Worm (Caenorhabditis elegans) whole organism, L3 larva: ENCODE data around the gene C30F2.5.

Experiments used
- R02D3.7 ChIP-seq: fragments of 150-350 bp; optimal IDR thresholded peaks from 2 replicates; lab custom pipeline; 2014; ENCODE audit warnings: missing biosample characterization, missing genetic modification characterization
- aly-2 ChIP-seq: fragments of 150-350 bp; optimal IDR thresholded peaks from 2 replicates; lab custom pipeline; 2014; ENCODE audit warnings: missing biosample characterization, missing genetic modification characterization
- ama-1 ChIP-seq: fragments of 150-350 bp; optimal IDR thresholded peaks from 2 replicates; lab custom pipeline; 2018
- ceh-16 ChIP-seq: sonication (generic microtip); optimal IDR thresholded peaks from 2 replicates; lab custom pipeline; 2017; ENCODE audit warnings: missing biosample characterization, missing genetic modification characterization
- ceh-28 ChIP-seq: fragments of 150-350 bp; optimal IDR thresholded peaks from 2 replicates; lab custom pipeline; 2014; ENCODE audit warnings: missing biosample characterization, missing genetic modification reagents, missing genetic modification characterization
- ceh-82 ChIP-seq: fragments of 150-350 bp; optimal IDR thresholded peaks from 2 replicates; lab custom pipeline; 2014; ENCODE audit warnings: missing biosample characterization, missing genetic modification characterization
- daf-12 ChIP-seq: fragments of 150-350 bp; optimal IDR thresholded peaks from 2 replicates; lab custom pipeline; 2014; ENCODE audit warnings: missing biosample characterization, missing genetic modification reagents, missing genetic modification characterization
- egl-27 ChIP-seq: sonication (generic microtip); optimal IDR thresholded peaks from 4 replicates; lab custom pipeline; 2017; ENCODE audit warnings: missing biosample characterization, missing genetic modification reagents, missing genetic modification characterization
- egl-5 ChIP-seq: fragments of 150-350 bp; optimal IDR thresholded peaks from 2 replicates; lab custom pipeline; 2017; ENCODE audit warnings: missing biosample characterization, missing genetic modification reagents, missing genetic modification characterization, inconsistent platforms
- elt-1 ChIP-seq: fragments of 150-350 bp; optimal IDR thresholded peaks from 2 replicates; lab custom pipeline; 2014; ENCODE audit warnings: missing biosample characterization, missing genetic modification characterization
- elt-2 ChIP-seq: sonication (generic microtip); optimal IDR thresholded peaks from 2 replicates; lab custom pipeline; 2016; ENCODE audit warnings: missing genetic modification reagents, mild to moderate bottlenecking, missing genetic modification characterization, missing compliant biosample characterization
- elt-3 ChIP-seq, 3 experiments: fragments of 150-350 bp in 1 of 3; sonication (generic microtip) in 2 of 3; optimal IDR thresholded peaks; 2 replicates in 2 of 3; 4 replicates in 1 of 3; lab custom pipeline; 2014 to 2017; ENCODE audit warnings: missing biosample characterization in 3 of 3, missing genetic modification characterization in 3 of 3
- fkh-10 ChIP-seq: sonication (generic microtip); optimal IDR thresholded peaks from 2 replicates; lab custom pipeline; 2017; ENCODE audit warnings: missing biosample characterization, missing genetic modification reagents, missing genetic modification characterization
- fkh-2 ChIP-seq: fragments of 150-350 bp; optimal IDR thresholded peaks from 2 replicates; lab custom pipeline; 2014; ENCODE audit warnings: missing biosample characterization, missing genetic modification reagents, missing genetic modification characterization
- fos-1 ChIP-seq: fragments of 150-350 bp; optimal IDR thresholded peaks from 2 replicates; lab custom pipeline; 2014; ENCODE audit warnings: missing biosample characterization, missing genetic modification characterization
- jun-1 ChIP-seq: fragments of 150-350 bp; optimal IDR thresholded peaks from 2 replicates; lab custom pipeline; 2014; ENCODE audit warnings: missing biosample characterization, missing genetic modification reagents, missing genetic modification characterization
- lin-15B ChIP-seq: fragments of 150-350 bp; optimal IDR thresholded peaks from 2 replicates; lab custom pipeline; 2014; ENCODE audit warnings: missing biosample characterization, missing genetic modification characterization
- lin-39 ChIP-seq: fragments of 150-350 bp; optimal IDR thresholded peaks from 2 replicates; lab custom pipeline; 2018; ENCODE audit warnings: missing biosample characterization, missing genetic modification reagents, missing genetic modification characterization
- lsy-12 ChIP-seq: sonication (generic microtip); optimal IDR thresholded peaks from 2 replicates; lab custom pipeline; 2016; ENCODE audit warnings: mild to moderate bottlenecking, missing genetic modification characterization, missing compliant biosample characterization
- mml-1 ChIP-seq: fragments of 150-350 bp; sonication (generic microtip); optimal IDR thresholded peaks from 3 replicates; lab custom pipeline; 2014; ENCODE audit warnings: missing biosample characterization, missing genetic modification characterization
- nfya-1 ChIP-seq: sonication (generic microtip); optimal IDR thresholded peaks from 2 replicates; lab custom pipeline; 2017; ENCODE audit warnings: missing genetic modification characterization, mild to moderate bottlenecking, missing compliant biosample characterization, antibody characterized with exemption, moderate library complexity; ENCODE audit not compliant: insufficient read depth
- nhr-12 ChIP-seq: fragments of 150-350 bp; optimal IDR thresholded peaks from 2 replicates; lab custom pipeline; 2014; ENCODE audit warnings: missing biosample characterization, missing genetic modification characterization
- nhr-23 ChIP-seq: fragments of 150-350 bp; optimal IDR thresholded peaks from 2 replicates; lab custom pipeline; 2014; ENCODE audit warnings: missing biosample characterization, missing genetic modification reagents, missing genetic modification characterization
- nhr-237 ChIP-seq: fragments of 150-350 bp; optimal IDR thresholded peaks from 2 replicates; lab custom pipeline; 2014; ENCODE audit warnings: missing biosample characterization, missing genetic modification characterization
- nhr-25 ChIP-seq: sonication (generic microtip); optimal IDR thresholded peaks from 2 replicates; lab custom pipeline; 2017; ENCODE audit warnings: missing biosample characterization, missing genetic modification characterization
- nhr-28 ChIP-seq: fragments of 150-350 bp; optimal IDR thresholded peaks from 2 replicates; lab custom pipeline; 2014; ENCODE audit warnings: missing biosample characterization, missing genetic modification characterization
- nhr-43 ChIP-seq: sonication (generic microtip); optimal IDR thresholded peaks from 2 replicates; lab custom pipeline; 2016; ENCODE audit warnings: mild to moderate bottlenecking, missing genetic modification characterization, missing compliant biosample characterization; ENCODE audit not compliant: poor library complexity, severe bottlenecking
- nhr-67 ChIP-seq: fragments of 150-350 bp; optimal IDR thresholded peaks from 2 replicates; lab custom pipeline; 2014; ENCODE audit warnings: missing biosample characterization, missing genetic modification characterization
- nhr-76 ChIP-seq: fragments of 150-350 bp; sonication (generic microtip); optimal IDR thresholded peaks from 5 replicates; lab custom pipeline; 2014; ENCODE audit warnings: missing biosample characterization, missing genetic modification characterization
- nhr-77 ChIP-seq: fragments of 150-350 bp; optimal IDR thresholded peaks from 2 replicates; lab custom pipeline; 2014; ENCODE audit warnings: missing biosample characterization, missing genetic modification characterization
- pha-4 ChIP-seq: fragments of 150-350 bp; optimal IDR thresholded peaks from 2 replicates; lab custom pipeline; 2014; ENCODE audit warnings: missing biosample characterization, missing genetic modification reagents, missing genetic modification characterization
- pqm-1 ChIP-seq: fragments of 150-350 bp; optimal IDR thresholded peaks from 2 replicates; lab custom pipeline; 2017; ENCODE audit warnings: missing biosample characterization, missing genetic modification characterization, inconsistent platforms
- sea-2 ChIP-seq: fragments of 150-350 bp; sonication (generic microtip); optimal IDR thresholded peaks from 4 replicates; lab custom pipeline; 2014; ENCODE audit warnings: missing biosample characterization, missing genetic modification reagents, missing genetic modification characterization
- skn-1 ChIP-seq: fragments of 150-350 bp; optimal IDR thresholded peaks from 2 replicates; lab custom pipeline; 2014; ENCODE audit warnings: missing biosample characterization, missing genetic modification characterization
- snpc-4 ChIP-seq: fragments of 150-350 bp; optimal IDR thresholded peaks from 2 replicates; lab custom pipeline; 2014; ENCODE audit warnings: missing biosample characterization, missing genetic modification characterization
- tbx-2 ChIP-seq: sonication (generic microtip); optimal IDR thresholded peaks from 2 replicates; lab custom pipeline; 2016; ENCODE audit warnings: mild to moderate bottlenecking, missing genetic modification characterization, missing compliant biosample characterization
- unc-39 ChIP-seq: sonication (generic microtip); optimal IDR thresholded peaks from 4 replicates; lab custom pipeline; 2017; ENCODE audit warnings: missing biosample characterization, missing genetic modification characterization
- unc-62 ChIP-seq: fragments of 150-350 bp; sonication (generic microtip); optimal IDR thresholded peaks from 4 replicates; lab custom pipeline; 2014; ENCODE audit warnings: missing biosample characterization, missing genetic modification reagents, missing genetic modification characterization
- zag-1 ChIP-seq: fragments of 150-350 bp; optimal IDR thresholded peaks from 2 replicates; lab custom pipeline; 2014; ENCODE audit warnings: missing biosample characterization, missing genetic modification characterization
- ztf-11 ChIP-seq: fragments of 150-350 bp; optimal IDR thresholded peaks from 2 replicates; lab custom pipeline; 2014; ENCODE audit warnings: missing biosample characterization, missing genetic modification characterization
- ztf-4 ChIP-seq: fragments of 150-350 bp; optimal IDR thresholded peaks from 2 replicates; lab custom pipeline; 2014; ENCODE audit warnings: missing biosample characterization, missing genetic modification characterization

C30F2.5 gene

ce11 chrX:16094370-16094769, at the start of gene C30F2.5:
C30F2.5 (plus strand) TSS chrX:16094670.
- TF ChIP-seq pqm-1 (tag; lab: Kevin White, UChicago) (no peak), nhr-12 (tag; lab: Kevin White, UChicago) (no peak), skn-1 (tag; lab: Kevin White, UChicago) (no peak), lin-39 (tag; lab: Kevin White, UChicago) (no peak), nhr-77 (no peak), daf-12 (tag; lab: Kevin White, UChicago) (no peak), ztf-11 (tag; lab: Kevin White, UChicago) (no peak), R02D3.7 (no peak), fkh-2 (no peak), elt-1 (tag; lab: Kevin White, UChicago) (no peak), zag-1 (tag; lab: Kevin White, UChicago) (no peak), nhr-28 (tag; lab: Kevin White, UChicago) (no peak), tbx-2 (tag; lab: Kevin White, UChicago) (no peak), nhr-23 (no peak), nfya-1 (no peak), elt-3 (tag; optimal IDR thresholded peaks at IDR 0.05; lab: Kevin White, UChicago) (no peak), egl-5 (tag; lab: Kevin White, UChicago) (no peak)

- no peak for TF ChIP-seq unc-39 (tag; lab: Kevin White, UChicago)
- peak; percentile 24 for TF ChIP-seq lin-39 (tag; lab: Kevin White, UChicago)
Measured at ce11 chrX:16046379-16046778, 48.1 kb upstream of the C30F2.5 start.

ce11 chrX:16049573-16049972, 44.9 kb upstream of the C30F2.5 start, which contains the start of gene cpd-2:
cpd-2 (plus strand) TSS chrX:16049873.
- TF ChIP-seq lin-39 (tag; lab: Kevin White, UChicago) (peak; percentile 37), nhr-76 (tag; lab: Kevin White, UChicago) (no peak)

ce11 chrX:16055245-16055644, 39.2 kb upstream of the C30F2.5 start, which contains the start of gene T27A8.7:
T27A8.7 (plus strand) TSS chrX:16055545.
- no peak for TF ChIP-seq zag-1 (tag; lab: Kevin White, UChicago)
- TF ChIP-seq nhr-28 (tag; lab: Kevin White, UChicago): no peak
- TF ChIP-seq elt-1 (tag; lab: Kevin White, UChicago): no peak
- TF ChIP-seq aly-2 (tag; lab: Kevin White, UChicago): no peak
- no peak for TF ChIP-seq ztf-4 (tag; lab: Kevin White, UChicago)
- no peak for TF ChIP-seq R02D3.7
- TF ChIP-seq fos-1 (tag; lab: Kevin White, UChicago): no peak
- no peak for TF ChIP-seq lsy-12 (tag; lab: Kevin White, UChicago)
- no peak for TF ChIP-seq fkh-10 (GFP tag; lab: Kevin White, UChicago)
- no peak for TF ChIP-seq unc-62 (GFP tag; lab: Kevin White, UChicago)
- TF ChIP-seq nhr-76 (tag; lab: Kevin White, UChicago): no peak
- no peak for TF ChIP-seq pha-4 (tag; lab: Kevin White, UChicago)
- TF ChIP-seq nhr-237 (tag; lab: Kevin White, UChicago): no peak
- no peak for TF ChIP-seq nhr-43 (tag; lab: Kevin White, UChicago)
- TF ChIP-seq elt-3 (tag; optimal IDR thresholded peaks at IDR 0.05; lab: Kevin White, UChicago): no peak
- TF ChIP-seq elt-2 (tag; lab: Kevin White, UChicago): no peak
- no peak for TF ChIP-seq lin-15B
- no peak for TF ChIP-seq ceh-82 (tag; lab: Kevin White, UChicago)
- TF ChIP-seq lin-39 (tag; lab: Kevin White, UChicago): no peak

ce11 chrX:16056404-16056803, 38.1 kb upstream of the C30F2.5 start:
- peak; percentile 40 for TF ChIP-seq nhr-12 (tag; lab: Kevin White, UChicago)
- peak; percentile 79 for TF ChIP-seq elt-2 (tag; lab: Kevin White, UChicago)
- TF ChIP-seq lin-15B: peak; percentile 31
- TF ChIP-seq nhr-28 (tag; lab: Kevin White, UChicago): peak; percentile 89
- peak; percentile 94 for TF ChIP-seq egl-27 (tag; lab: Kevin White, UChicago)
- TF ChIP-seq mml-1: no peak
- TF ChIP-seq fos-1 (tag; lab: Kevin White, UChicago): peak; percentile 91
- peak; percentile 92 for TF ChIP-seq aly-2 (tag; lab: Kevin White, UChicago)
- peak; percentile 95 for TF ChIP-seq nhr-25 (tag; lab: Kevin White, UChicago)
- peak; percentile 95 for TF ChIP-seq nfya-1
- TF ChIP-seq snpc-4 (tag; lab: Kevin White, UChicago): peak; percentile 96
- peak; percentile 98 for TF ChIP-seq tbx-2 (tag; lab: Kevin White, UChicago)
- TF ChIP-seq ztf-4 (tag; lab: Kevin White, UChicago): peak; percentile 88
- peak; percentile 2 for TF ChIP-seq ama-1 (lab: Kevin White, UChicago)
- TF ChIP-seq nhr-67 (tag; lab: Kevin White, UChicago): peak; percentile 74
- no peak for TF ChIP-seq sea-2 (GFP tag; lab: Kevin White, UChicago)
- peak; percentile 87 for TF ChIP-seq unc-62 (GFP tag; lab: Kevin White, UChicago)
- peak; percentile 14 for TF ChIP-seq elt-1 (tag; lab: Kevin White, UChicago)
- TF ChIP-seq zag-1 (tag; lab: Kevin White, UChicago): peak; percentile 92
- peak; percentile 99 for TF ChIP-seq ceh-28
- peak; percentile 97 for TF ChIP-seq egl-5 (tag; lab: Kevin White, UChicago)
- peak; percentile 75 for TF ChIP-seq ceh-16
- TF ChIP-seq daf-12 (tag; lab: Kevin White, UChicago): peak; percentile 90
- TF ChIP-seq nhr-43 (tag; lab: Kevin White, UChicago): peak; percentile 99
- TF ChIP-seq nhr-237 (tag; lab: Kevin White, UChicago): peak; percentile 85
- TF ChIP-seq fkh-10 (GFP tag; lab: Kevin White, UChicago): peak; percentile 98
- TF ChIP-seq pqm-1 (tag; lab: Kevin White, UChicago): peak; percentile 83
- TF ChIP-seq jun-1 (tag; lab: Kevin White, UChicago): peak; percentile 100
- TF ChIP-seq nhr-23: peak; percentile 98
- TF ChIP-seq ztf-11 (tag; lab: Kevin White, UChicago): peak; percentile 50
